Fruit fly (Drosophila melanogaster): ENCODE data around the gene CG4459.

- no peak for TF ChIP-seq CG32121 (GFP tag; IDR thresholded peaks at IDR 0.05)
- no peak for TF ChIP-seq fd96Ca (GFP tag; IDR thresholded peaks at IDR 0.05)
Measured at dm6 chr3R:19918207-19918606, 10.2 kb downstream of the CG4459 start, which contains the start of gene CG4770.
